Worm (Caenorhabditis elegans) whole organism, L2 larva: ENCODE results near the gene lap-1.

Experiments
- C34F6.9 ChIP-seq: fragments of 150-350 bp; optimal IDR thresholded peaks from 2 replicates; lab custom pipeline; 2014; ENCODE audit warnings: missing biosample characterization, missing genetic modification characterization
- F13H6.1 ChIP-seq: sonication (generic microtip); optimal IDR thresholded peaks from 2 replicates; lab custom pipeline; 2016; ENCODE audit warnings: missing genetic modification characterization, missing compliant biosample characterization
- R02D3.7 ChIP-seq: fragments of 150-350 bp; optimal IDR thresholded peaks from 2 replicates; lab custom pipeline; 2014; ENCODE audit warnings: missing biosample characterization, missing genetic modification characterization
- Y55F3AM.14 ChIP-seq: fragments of 200-800 bp; sonication (Bioruptor generic); optimal IDR thresholded peaks from 2 replicates; lab custom pipeline; 2018; ENCODE audit warnings: mild to moderate bottlenecking, missing genetic modification characterization, missing compliant biosample characterization
- aly-2 ChIP-seq: fragments of 150-350 bp; optimal IDR thresholded peaks from 2 replicates; lab custom pipeline; 2014; ENCODE audit warnings: missing biosample characterization, missing genetic modification characterization
- ama-1 ChIP-seq: fragments of 150-350 bp; optimal IDR thresholded peaks from 2 replicates; lab custom pipeline; 2018; ENCODE audit warnings: inconsistent platforms
- blmp-1 ChIP-seq: sonication (generic microtip); optimal IDR thresholded peaks from 2 replicates; lab custom pipeline; 2017; ENCODE audit warnings: missing genetic modification characterization, mild to moderate bottlenecking, missing compliant biosample characterization, antibody characterized with exemption, moderate library complexity; ENCODE audit not compliant: insufficient read depth
- ceh-16 ChIP-seq: fragments of 150-350 bp; optimal IDR thresholded peaks from 2 replicates; lab custom pipeline; 2014; ENCODE audit warnings: missing biosample characterization, missing genetic modification characterization
- crh-2 ChIP-seq: sonication (generic microtip); optimal IDR thresholded peaks from 2 replicates; lab custom pipeline; 2017; ENCODE audit warnings: missing biosample characterization, missing genetic modification characterization
- dmd-4 ChIP-seq: sonication (generic microtip); optimal IDR thresholded peaks from 2 replicates; lab custom pipeline; 2017; ENCODE audit warnings: missing biosample characterization, missing genetic modification characterization
- egl-27 ChIP-seq: sonication (generic microtip); optimal IDR thresholded peaks from 3 replicates; lab custom pipeline; 2017; ENCODE audit warnings: missing biosample characterization, missing genetic modification reagents, missing genetic modification characterization
- elt-3 ChIP-seq: sonication (generic microtip); optimal IDR thresholded peaks from 2 replicates; lab custom pipeline; 2017; ENCODE audit warnings: missing biosample characterization, missing genetic modification characterization
- fos-1 ChIP-seq: fragments of 150-350 bp; optimal IDR thresholded peaks from 2 replicates; lab custom pipeline; 2014; ENCODE audit warnings: missing biosample characterization, missing genetic modification characterization
- gmeb-1 ChIP-seq: fragments of 150-350 bp; optimal IDR thresholded peaks from 2 replicates; lab custom pipeline; 2014; ENCODE audit warnings: missing biosample characterization, missing genetic modification characterization
- lin-11 ChIP-seq: fragments of 150-350 bp; sonication (generic microtip); optimal IDR thresholded peaks from 2 replicates; lab custom pipeline; 2014; ENCODE audit warnings: missing biosample characterization, missing genetic modification characterization, inconsistent platforms, mixed read lengths
- lin-13 ChIP-seq: fragments of 150-350 bp; optimal IDR thresholded peaks from 2 replicates; lab custom pipeline; 2014; ENCODE audit warnings: missing biosample characterization, missing genetic modification reagents, missing genetic modification characterization
- mbf-1 ChIP-seq: sonication (generic microtip); optimal IDR thresholded peaks from 2 replicates; lab custom pipeline; 2017; ENCODE audit warnings: missing biosample characterization, missing genetic modification characterization
- mdl-1 ChIP-seq, 2 experiments: fragments of 150-350 bp in 1 of 2; sonication (generic microtip) in 1 of 2; optimal IDR thresholded peaks; 2 replicates each; lab custom pipeline; 2017; ENCODE audit warnings: missing biosample characterization in 2 of 2, missing genetic modification characterization in 2 of 2
- nhr-10 ChIP-seq: sonication (generic microtip); optimal IDR thresholded peaks from 2 replicates; lab custom pipeline; 2017; ENCODE audit warnings: missing biosample characterization, missing genetic modification characterization
- nhr-11 ChIP-seq: fragments of 150-350 bp; optimal IDR thresholded peaks from 2 replicates; lab custom pipeline; 2014; ENCODE audit warnings: missing biosample characterization, missing genetic modification characterization
- nhr-12 ChIP-seq: fragments of 150-350 bp; optimal IDR thresholded peaks from 2 replicates; lab custom pipeline; 2014; ENCODE audit warnings: missing biosample characterization, missing genetic modification characterization
- nhr-129 ChIP-seq: fragments of 150-350 bp; optimal IDR thresholded peaks from 2 replicates; lab custom pipeline; 2014; ENCODE audit warnings: missing biosample characterization, missing genetic modification characterization
- nhr-21 ChIP-seq: fragments of 150-350 bp; optimal IDR thresholded peaks from 2 replicates; lab custom pipeline; 2014; ENCODE audit warnings: missing biosample characterization, missing genetic modification characterization
- nhr-23 ChIP-seq: fragments of 150-350 bp; optimal IDR thresholded peaks from 2 replicates; lab custom pipeline; 2014; ENCODE audit warnings: missing biosample characterization, missing genetic modification reagents, missing genetic modification characterization
- nhr-237 ChIP-seq: fragments of 150-350 bp; optimal IDR thresholded peaks from 2 replicates; lab custom pipeline; 2014; ENCODE audit warnings: missing biosample characterization, missing genetic modification characterization
- nhr-25 ChIP-seq: fragments of 150-350 bp; sonication (generic microtip); optimal IDR thresholded peaks from 3 replicates; lab custom pipeline; 2014; ENCODE audit warnings: missing biosample characterization, missing genetic modification characterization
- nhr-6 ChIP-seq: fragments of 150-350 bp; optimal IDR thresholded peaks from 2 replicates; lab custom pipeline; 2014; ENCODE audit warnings: missing biosample characterization, missing genetic modification characterization
- peb-1 ChIP-seq: fragments of 150-350 bp; optimal IDR thresholded peaks from 2 replicates; lab custom pipeline; 2014; ENCODE audit warnings: missing biosample characterization, missing genetic modification characterization
- sem-4 ChIP-seq: fragments of 150-350 bp; optimal IDR thresholded peaks from 2 replicates; lab custom pipeline; 2014; ENCODE audit warnings: missing biosample characterization, missing genetic modification reagents, missing genetic modification characterization
- skn-1 ChIP-seq: sonication (generic microtip); optimal IDR thresholded peaks from 2 replicates; lab custom pipeline; 2017; ENCODE audit warnings: missing biosample characterization, missing genetic modification characterization
- sma-3 ChIP-seq: sonication (generic microtip); optimal IDR thresholded peaks from 2 replicates; lab custom pipeline; 2016; ENCODE audit warnings: missing genetic modification reagents, missing genetic modification characterization, missing compliant biosample characterization
- sma-9 ChIP-seq, 2 experiments: fragments of 150-350 bp in 1 of 2; sonication (generic microtip) in 1 of 2; optimal IDR thresholded peaks; 2 replicates each; lab custom pipeline; 2014 to 2016; ENCODE audit warnings: missing genetic modification characterization in 2 of 2, mild to moderate bottlenecking in 1 of 2, missing biosample characterization in 1 of 2, missing compliant biosample characterization in 1 of 2, missing genetic modification reagents in 1 of 2, moderate library complexity in 1 of 2
- snpc-4 ChIP-seq: fragments of 150-350 bp; optimal IDR thresholded peaks from 2 replicates; lab custom pipeline; 2014; ENCODE audit warnings: missing biosample characterization, missing genetic modification characterization
- unc-55 ChIP-seq: fragments of 150-350 bp; sonication (generic microtip); optimal IDR thresholded peaks from 3 replicates; lab custom pipeline; 2014; ENCODE audit warnings: missing biosample characterization, missing genetic modification reagents, missing genetic modification characterization
- unc-62 ChIP-seq: fragments of 150-350 bp; optimal IDR thresholded peaks from 2 replicates; lab custom pipeline; 2014; ENCODE audit warnings: missing biosample characterization, missing genetic modification reagents, missing genetic modification characterization
- zag-1 ChIP-seq: fragments of 150-350 bp; optimal IDR thresholded peaks from 2 replicates; lab custom pipeline; 2014; ENCODE audit warnings: missing biosample characterization, missing genetic modification characterization
- ztf-1 ChIP-seq: fragments of 200-800 bp; sonication (Bioruptor generic); conservative IDR thresholded peaks from 2 replicates; pipeline ENCODE4 v1.3.6; 2022; ENCODE audit warnings: missing genetic modification characterization, missing compliant biosample characterization
- ztf-4 ChIP-seq: fragments of 150-350 bp; optimal IDR thresholded peaks from 2 replicates; lab custom pipeline; 2014; ENCODE audit warnings: missing biosample characterization, missing genetic modification characterization

The lap-1 gene

DNA sequence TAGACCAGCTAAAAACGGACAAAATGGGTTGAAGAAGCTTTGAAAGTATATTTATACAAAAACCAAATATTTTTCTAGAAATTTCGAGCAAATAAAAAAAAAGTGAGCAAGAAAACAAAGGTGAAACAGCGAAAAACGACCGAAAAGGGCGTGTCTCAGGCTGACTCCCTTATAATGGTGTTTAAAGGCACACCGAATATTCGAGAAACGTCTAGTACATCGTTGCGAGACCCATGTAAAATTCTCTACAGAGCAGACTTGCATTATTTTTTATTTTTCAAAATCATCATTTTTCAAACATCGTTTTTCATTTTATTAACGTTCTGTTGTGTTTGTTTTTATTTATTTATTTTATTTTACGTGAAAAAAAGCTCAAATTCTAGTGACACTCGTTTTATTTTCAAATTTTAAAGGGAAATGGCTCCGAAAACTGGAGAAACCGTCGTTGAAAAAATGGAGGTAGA lies 45.2 kb upstream of the lap-1 start, which contains the start of gene rpn-3 (continued):
- TF ChIP-seq blmp-1 (tag; lab: Kevin White, UChicago) (peak; percentile 89), nhr-129 (peak; percentile 94), nhr-23 (tag; lab: Kevin White, UChicago) (no peak), Y55F3AM.14 (GFP tag; lab: Kevin White, UChicago) (peak; percentile 58), aly-2 (tag; lab: Kevin White, UChicago) (no peak), zag-1 (tag; lab: Kevin White, UChicago) (peak; percentile 88), dmd-4 (tag; lab: Kevin White, UChicago) (no peak), gmeb-1 (tag; lab: Kevin White, UChicago) (peak; percentile 95), crh-2 (tag; lab: Kevin White, UChicago) (peak; percentile 99), F13H6.1 (tag; lab: Kevin White, UChicago) (peak; percentile 92), fos-1 (tag; lab: Kevin White, UChicago) (peak; percentile 98), ceh-16 (peak; percentile 19), mdl-1 (tag; optimal IDR thresholded peaks at IDR 0.05; lab: Kevin White, UChicago) (peak in 1 of 2 experiments; percentile 31), nhr-11 (tag; lab: Kevin White, UChicago) (no peak), R02D3.7 (peak; percentile 64), ztf-1 (GFP tag; lab: Robert Waterston, UW) (no peak), sma-3 (peak; percentile 97), nhr-25 (tag; lab: Kevin White, UChicago) (peak; percentile 97), peb-1 (tag; lab: Kevin White, UChicago) (no peak), skn-1 (tag; lab: Kevin White, UChicago) (peak; percentile 99), sem-4 (tag; lab: Kevin White, UChicago) (peak; percentile 97), egl-27 (peak; percentile 90)

DNA sequence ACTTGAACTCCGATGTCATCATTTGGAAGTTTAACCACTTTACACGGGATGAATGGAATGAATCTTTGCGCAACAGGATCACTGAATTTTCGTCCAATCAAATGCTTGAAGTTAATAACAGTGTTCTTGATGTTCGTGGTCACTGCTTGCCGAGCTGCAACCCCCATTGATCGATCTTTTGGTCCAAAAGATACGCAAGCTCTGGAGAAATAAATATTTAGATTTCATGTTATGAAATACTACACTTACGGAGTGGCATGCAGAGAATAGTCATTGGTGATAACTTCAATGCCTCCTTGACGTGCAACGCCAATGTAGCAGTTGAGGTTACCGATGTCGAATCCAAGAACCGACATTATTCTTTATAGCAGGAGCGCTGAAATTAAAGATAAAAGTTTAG lies 44.8 kb upstream of the lap-1 start, which contains the start of gene hsp-110:
Gene hsp-110 (minus strand): TSS at position 376 of the 400 bp plus-strand sequence.
- TF ChIP-seq C34F6.9 (tag; lab: Kevin White, UChicago) (no peak), unc-55 (GFP tag; lab: Kevin White, UChicago) (no peak), ztf-1 (GFP tag; lab: Robert Waterston, UW) (no peak), nhr-10 (no peak), aly-2 (tag; lab: Kevin White, UChicago) (no peak), ama-1 (lab: Kevin White, UChicago) (no peak), nhr-6 (no peak), nhr-237 (tag; lab: Kevin White, UChicago) (no peak), elt-3 (tag; lab: Kevin White, UChicago) (no peak), lin-11 (tag; lab: Kevin White, UChicago) (no peak), unc-62 (GFP tag; lab: Kevin White, UChicago) (no peak), blmp-1 (tag; lab: Kevin White, UChicago) (no peak), sma-9 (GFP tag; optimal IDR thresholded peaks at IDR 0.05; lab: Kevin White, UChicago) (no peak), sma-9 (tag; optimal IDR thresholded peaks at IDR 0.05; lab: Kevin White, UChicago) (no peak), mbf-1 (tag; lab: Kevin White, UChicago) (no peak), skn-1 (tag; lab: Kevin White, UChicago) (no peak), lin-13 (no peak), ceh-16 (no peak), nhr-21 (no peak)

ce11 chrIII:8446061-8446460 lies 44.3 kb upstream of the lap-1 start:
- TF ChIP-seq nhr-12 (tag; lab: Kevin White, UChicago) (no peak), snpc-4 (tag; lab: Kevin White, UChicago) (no peak), ztf-4 (tag; lab: Kevin White, UChicago) (no peak), sma-9 (GFP tag; optimal IDR thresholded peaks at IDR 0.05; lab: Kevin White, UChicago) (no peak), sma-9 (tag; optimal IDR thresholded peaks at IDR 0.05; lab: Kevin White, UChicago) (no peak), ztf-1 (GFP tag; lab: Robert Waterston, UW) (no peak)
